Fruit fly (Drosophila melanogaster) Kc167 (cell line): ENCODE measurements around the gene CycT.

Experiments
- Myc ChIP-seq: fragments of >200 bp; optimal IDR thresholded peaks from 2 replicates; lab custom pipeline; 2017; ENCODE audit warnings: missing external identifiers
- Sin3A ChIP-seq: fragments of >200 bp; optimal IDR thresholded peaks from 2 replicates; lab custom pipeline; 2018; ENCODE audit warnings: missing external identifiers
- h ChIP-seq: fragments of >200 bp; optimal IDR thresholded peaks from 3 replicates; lab custom pipeline; 2018; ENCODE audit warnings: missing external identifiers
- insv ChIP-seq: fragments of >200 bp; optimal IDR thresholded peaks from 3 replicates; lab custom pipeline; 2018; ENCODE audit warnings: missing external identifiers
- psq ChIP-seq: fragments of >200 bp; optimal IDR thresholded peaks from 2 replicates; lab custom pipeline; 2017; ENCODE audit warnings: missing external identifiers
- ttk ChIP-seq: sonication (Bioruptor generic); optimal IDR thresholded peaks from 2 replicates; lab custom pipeline; 2017; ENCODE audit warnings: missing external identifiers

DNA sequence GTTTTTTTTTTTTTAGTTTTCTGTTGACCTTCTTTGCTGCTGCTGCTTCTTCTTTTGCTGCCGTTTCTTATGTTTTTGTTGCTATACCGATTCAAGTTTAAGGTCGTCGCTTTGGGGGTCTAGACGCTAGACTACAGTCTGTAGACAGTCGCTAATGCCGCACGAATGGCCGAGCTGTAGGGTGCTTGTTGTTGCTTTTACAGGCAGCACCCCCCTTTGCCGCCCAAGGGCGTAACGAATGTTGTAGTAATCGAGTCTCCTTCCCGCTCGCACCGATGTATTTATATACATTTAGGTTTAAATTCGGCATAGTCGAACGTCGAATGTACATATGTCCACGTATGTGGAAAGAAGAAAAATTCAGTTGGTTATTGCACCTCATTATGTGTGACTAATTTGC is 47.3 kb upstream of the CycT start:
- TF ChIP-seq psq (no peak), h (lab: Kevin White, UChicago) (no peak), Myc (no peak), Sin3A (lab: Kevin White, UChicago) (no peak), ttk (lab: Kevin White, UChicago) (no peak), insv (lab: Kevin White, UChicago) (no peak)
